Worm (Caenorhabditis elegans): ENCODE results near the gene dhs-6.

dhs-6 gene

ce11 chrII:5603194-5603593, 15.9 kb downstream of the dhs-6 start, which contains the start of gene C17G10.6:
TSS of gene C17G10.6 (minus strand) at chrII:5603294.
- no peak for TF ChIP-seq ceh-83 (GFP tag; optimal IDR thresholded peaks at IDR 0.05)
- TF ChIP-seq pha-4 (tag; optimal IDR thresholded peaks at IDR 0.05), result no peak
- TF ChIP-seq unc-120 (tag; optimal IDR thresholded peaks at IDR 0.05; ENCODE audit: poor library complexity, severe bottlenecking), result no peak
- no peak for TF ChIP-seq lin-32 (GFP tag; optimal IDR thresholded peaks at IDR 0.05)
- TF ChIP-seq ztf-11 (tag; optimal IDR thresholded peaks at IDR 0.05), result no peak
- TF ChIP-seq nhr-2 (tag; optimal IDR thresholded peaks at IDR 0.05), result no peak
- no peak for TF ChIP-seq lsy-2 (tag; optimal IDR thresholded peaks at IDR 0.05)
- no peak for TF ChIP-seq unc-62 (GFP tag; optimal IDR thresholded peaks at IDR 0.05)

ce11 chrII:5599326-5600044, 19.6 kb downstream of the dhs-6 start, which contains the start of gene C17G10.10:
TSS of gene C17G10.10 (minus strand) at chrII:5599376.
- TF ChIP-seq lsy-2 (tag; optimal IDR thresholded peaks at IDR 0.05) (no peak), unc-120 (tag; optimal IDR thresholded peaks at IDR 0.05; ENCODE audit: poor library complexity, severe bottlenecking) (no peak), lin-13 (tag; optimal IDR thresholded peaks at IDR 0.05) (no peak), lin-32 (GFP tag; optimal IDR thresholded peaks at IDR 0.05) (no peak), unc-39 (tag; optimal IDR thresholded peaks at IDR 0.05) (no peak), sem-2 (GFP tag; optimal IDR thresholded peaks at IDR 0.05) (no peak), pha-4 (tag; optimal IDR thresholded peaks at IDR 0.05) (peak; percentile 12), nhr-237 (tag; optimal IDR thresholded peaks at IDR 0.05) (no peak)

- TF ChIP-seq unc-62 (GFP tag; optimal IDR thresholded peaks at IDR 0.05) (no peak), sptf-1 (tag; optimal IDR thresholded peaks at IDR 0.05) (no peak)
Measured at ce11 chrII:5596247-5596646, 22.9 kb downstream of the dhs-6 start, which contains the start of gene C17G10.1. TSS of gene C17G10.1 (plus strand) at chrII:5596547.

DNA sequence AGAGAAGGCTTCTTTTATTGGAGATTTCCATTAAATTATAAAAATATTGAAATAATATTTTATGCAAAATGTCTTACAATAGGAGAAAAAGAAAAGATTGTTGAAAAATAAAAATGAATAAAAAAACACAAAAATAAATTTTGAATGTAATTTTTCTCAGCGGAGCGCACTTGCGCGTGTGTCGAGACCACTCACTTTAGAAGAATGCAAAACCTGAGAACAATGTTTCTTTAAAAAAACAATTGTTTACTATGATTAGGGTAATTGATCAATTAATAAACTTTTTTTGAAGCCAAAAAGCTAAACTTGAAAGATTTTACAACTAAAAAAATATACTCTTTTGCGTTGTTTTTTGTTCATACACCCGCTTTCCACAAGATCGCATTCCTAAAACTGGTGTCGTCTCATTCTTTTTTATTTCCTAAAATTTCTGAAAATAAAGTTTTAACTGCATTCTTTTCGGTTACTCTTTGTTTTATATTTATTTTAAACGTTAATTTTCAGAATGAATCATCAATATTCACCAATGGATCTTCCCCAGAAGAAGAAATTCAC, 24.8 kb downstream of the dhs-6 start, which contains the start of gene ttc-4:
Gene ttc-4 (plus strand): TSS at position 505 of the 555 bp plus-strand sequence.
- TF ChIP-seq unc-120 (tag; optimal IDR thresholded peaks at IDR 0.05; ENCODE audit: poor library complexity, severe bottlenecking) (no peak), lin-13 (tag; optimal IDR thresholded peaks at IDR 0.05) (no peak), sem-2 (GFP tag; optimal IDR thresholded peaks at IDR 0.05) (no peak), lin-32 (GFP tag; optimal IDR thresholded peaks at IDR 0.05) (no peak), hlh-1 (tag; optimal IDR thresholded peaks at IDR 0.05) (no peak), unc-39 (tag; optimal IDR thresholded peaks at IDR 0.05) (no peak), mab-5 (tag; optimal IDR thresholded peaks at IDR 0.05) (no peak), ces-1 (GFP tag; optimal IDR thresholded peaks at IDR 0.05) (peak; percentile 39), mep-1 (tag; optimal IDR thresholded peaks at IDR 0.05) (peak; percentile 68), nhr-2 (tag; optimal IDR thresholded peaks at IDR 0.05) (no peak), cnd-1 (tag; optimal IDR thresholded peaks at IDR 0.05) (no peak), nhr-237 (tag; optimal IDR thresholded peaks at IDR 0.05) (peak; percentile 68), unc-62 (GFP tag; optimal IDR thresholded peaks at IDR 0.05) (no peak), sptf-1 (tag; optimal IDR thresholded peaks at IDR 0.05) (peak; percentile 45), ceh-83 (GFP tag; optimal IDR thresholded peaks at IDR 0.05) (no peak)

ce11 chrII:5593377-5593932, 25.7 kb downstream of the dhs-6 start, which contains the start of gene cdc-14:
TSS of gene cdc-14 (minus strand) at chrII:5593427.
- TF ChIP-seq ceh-39 (tag; optimal IDR thresholded peaks at IDR 0.05) (peak; percentile 75), nhr-2 (tag; optimal IDR thresholded peaks at IDR 0.05) (peak; percentile 2), hlh-1 (tag; optimal IDR thresholded peaks at IDR 0.05) (peak; percentile 86), unc-62 (GFP tag; optimal IDR thresholded peaks at IDR 0.05) (peak; percentile 80), sem-2 (GFP tag; optimal IDR thresholded peaks at IDR 0.05) (no peak), elt-1 (tag; optimal IDR thresholded peaks at IDR 0.05; ENCODE audit: borderline replicate concordance, insufficient read depth) (no peak), ham-2 (GFP tag; optimal IDR thresholded peaks at IDR 0.05) (no peak), mep-1 (tag; optimal IDR thresholded peaks at IDR 0.05) (peak; percentile 87), lsy-2 (tag; optimal IDR thresholded peaks at IDR 0.05) (peak; percentile 44), sptf-1 (tag; optimal IDR thresholded peaks at IDR 0.05) (no peak), ces-1 (GFP tag; optimal IDR thresholded peaks at IDR 0.05) (peak; percentile 45), nhr-76 (tag; optimal IDR thresholded peaks at IDR 0.05) (no peak), nhr-28 (tag; optimal IDR thresholded peaks at IDR 0.05) (no peak), lin-32 (GFP tag; optimal IDR thresholded peaks at IDR 0.05) (no peak), unc-120 (tag; optimal IDR thresholded peaks at IDR 0.05; ENCODE audit: poor library complexity, severe bottlenecking) (peak; percentile 74), nhr-237 (tag; optimal IDR thresholded peaks at IDR 0.05) (peak; percentile 39), lin-13 (tag; optimal IDR thresholded peaks at IDR 0.05) (peak; percentile 81), cnd-1 (tag; optimal IDR thresholded peaks at IDR 0.05) (peak; percentile 47)

DNA sequence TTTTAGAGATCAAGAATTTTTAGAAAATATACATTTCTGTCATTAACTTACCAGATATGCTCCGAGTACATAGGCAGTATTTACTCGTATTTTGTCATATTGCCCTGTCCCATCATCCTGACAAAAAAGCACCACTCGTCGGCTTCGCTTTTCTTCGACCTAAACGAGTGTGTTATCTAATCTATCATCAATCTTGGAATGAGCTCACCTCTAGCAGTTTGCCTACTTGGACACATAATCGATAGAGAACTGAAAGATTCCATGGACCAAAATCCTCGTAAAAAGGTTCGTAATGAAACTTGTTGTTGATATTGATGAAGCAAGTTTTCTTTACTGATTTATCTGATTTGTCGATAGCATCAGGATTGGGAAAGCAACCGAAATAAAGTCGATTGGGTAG, 26.3 kb downstream of the dhs-6 start:
- TF ChIP-seq pha-4 (tag; optimal IDR thresholded peaks at IDR 0.05) (no peak), sem-2 (GFP tag; optimal IDR thresholded peaks at IDR 0.05) (no peak), mls-2 (tag; optimal IDR thresholded peaks at IDR 0.05) (no peak), lin-13 (tag; optimal IDR thresholded peaks at IDR 0.05) (no peak), flh-1 (GFP tag; optimal IDR thresholded peaks at IDR 0.05) (no peak), nhr-28 (tag; optimal IDR thresholded peaks at IDR 0.05) (no peak), ces-1 (GFP tag; optimal IDR thresholded peaks at IDR 0.05) (no peak), unc-120 (tag; optimal IDR thresholded peaks at IDR 0.05; ENCODE audit: poor library complexity, severe bottlenecking) (no peak), nhr-237 (tag; optimal IDR thresholded peaks at IDR 0.05) (no peak), mep-1 (tag; optimal IDR thresholded peaks at IDR 0.05) (no peak), mab-5 (tag; optimal IDR thresholded peaks at IDR 0.05) (no peak), blmp-1 (tag; optimal IDR thresholded peaks at IDR 0.05) (no peak)

Data from whole organism, mixed stage, embryonic.